Fruit fly (Drosophila melanogaster): Measurements from ENCODE around the gene spz.

- TF ChIP-seq CG10267 (tag; optimal IDR thresholded peaks at IDR 0.05): no peak
- no peak for TF ChIP-seq CG11695 (GFP tag; IDR thresholded peaks at IDR 0.05)
- no peak for TF ChIP-seq Sox102F (GFP tag; optimal IDR thresholded peaks at IDR 0.05)
- no peak for TF ChIP-seq Atf3 (GFP tag; optimal IDR thresholded peaks at IDR 0.05)
- no peak for TF ChIP-seq crc (GFP tag; optimal IDR thresholded peaks at IDR 0.05)
- TF ChIP-seq Usf (GFP tag; optimal IDR thresholded peaks at IDR 0.05): no peak
- TF ChIP-seq pfk (GFP tag; optimal IDR thresholded peaks at IDR 0.05): no peak
- TF ChIP-seq CG16863 (GFP tag; optimal IDR thresholded peaks at IDR 0.05): no peak
- no peak for TF ChIP-seq ab (GFP tag; optimal IDR thresholded peaks at IDR 0.05)
- no peak for TF ChIP-seq psq (GFP tag; optimal IDR thresholded peaks at IDR 0.05)
- no peak for TF ChIP-seq Tbp (GFP tag; optimal IDR thresholded peaks at IDR 0.05)
Observed at dm6 chr3R:27105439-27105838, 35.6 kb upstream of the spz start.

Data from whole organism, embryonic.